Fruit fly (Drosophila melanogaster) whole organism, wandering third instar larva: ENCODE measurements around the gene unc80.
A peak's percentile ranks its signal among the peaks of the same experiment; 100 is the strongest.

Experiments
- CG32264 ChIP-seq: fragments of 200-800 bp; sonication (Bioruptor generic); optimal IDR thresholded peaks from 2 replicates; lab custom pipeline; 2016; ENCODE audit warnings: missing biosample characterization, missing genetic modification characterization
- CrebA ChIP-seq: fragments of 200-800 bp; sonication (Bioruptor generic); optimal IDR thresholded peaks from 2 replicates; lab custom pipeline; 2016; ENCODE audit warnings: missing biosample characterization, mild to moderate bottlenecking, missing genetic modification characterization, borderline replicate concordance
- Dif ChIP-seq: fragments of 200-275, 200-300 bp; sonication (Bioruptor generic); optimal IDR thresholded peaks from 2 replicates; lab custom pipeline; 2018; ENCODE audit warnings: missing biosample characterization, missing genetic modification characterization; ENCODE audit not compliant: partially characterized antibody
- GATAd ChIP-seq: sonication (Bioruptor generic); optimal IDR thresholded peaks from 2 replicates; lab custom pipeline; 2016; ENCODE audit warnings: missing biosample characterization, missing genetic modification characterization
- HLH106 ChIP-seq: fragments of 200-800 bp; optimal IDR thresholded peaks from 3 replicates; lab custom pipeline; 2019; ENCODE audit warnings: missing biosample characterization, mild to moderate bottlenecking, missing genetic modification characterization, moderate library complexity
- Hnf4 ChIP-seq: fragments of 200-800 bp; sonication (Bioruptor generic); optimal IDR thresholded peaks from 2 replicates; lab custom pipeline; 2016; ENCODE audit warnings: missing biosample characterization, mild to moderate bottlenecking, missing genetic modification characterization
- Hr83 ChIP-seq: fragments of 200-300 bp; sonication (Bioruptor generic); optimal IDR thresholded peaks from 2 replicates; lab custom pipeline; 2016; ENCODE audit warnings: missing biosample characterization, mild to moderate bottlenecking, missing genetic modification characterization, moderate library complexity; ENCODE audit not compliant: poor library complexity, severe bottlenecking
- Jra ChIP-seq: sonication (Bioruptor generic); optimal IDR thresholded peaks from 2 replicates; lab custom pipeline; 2016; ENCODE audit warnings: missing biosample characterization, missing genetic modification characterization
- Myc ChIP-seq: fragments of >200 bp; optimal IDR thresholded peaks from 2 replicates; lab custom pipeline; 2017
- N ChIP-seq: fragments of >200 bp; optimal IDR thresholded peaks from 2 replicates; lab custom pipeline; 2018; ENCODE audit warnings: missing biosample characterization, missing external identifiers, missing genetic modification characterization
- OdsH ChIP-seq: fragments of 200-800 bp; sonication (Bioruptor generic); optimal IDR thresholded peaks from 2 replicates; lab custom pipeline; 2016; ENCODE audit warnings: missing biosample characterization, mild to moderate bottlenecking, missing genetic modification characterization
- Rel ChIP-seq, 2 experiments: fragments of 200-800 bp; sonication (Bioruptor generic) in 1 of 2; optimal IDR thresholded peaks; 2 replicates in 1 of 2; 3 replicates in 1 of 2; lab custom pipeline; 2016 to 2019; ENCODE audit warnings: mild to moderate bottlenecking in 2 of 2, missing biosample characterization in 2 of 2, missing genetic modification characterization in 2 of 2, moderate library complexity in 1 of 2
- Vsx2 ChIP-seq: fragments of 200-300, 225-300 bp; sonication (Bioruptor generic); optimal IDR thresholded peaks from 2 replicates; lab custom pipeline; 2018; ENCODE audit warnings: missing biosample characterization, missing genetic modification characterization; ENCODE audit not compliant: partially characterized antibody
- br ChIP-seq: fragments of 200-800 bp; sonication (Bioruptor generic); optimal IDR thresholded peaks from 2 replicates; lab custom pipeline; 2016; ENCODE audit warnings: missing biosample characterization, missing genetic modification characterization
- brk ChIP-seq: fragments of 200-800 bp; sonication (Bioruptor generic); optimal IDR thresholded peaks from 2 replicates; lab custom pipeline; 2016; ENCODE audit warnings: missing biosample characterization, mild to moderate bottlenecking, missing genetic modification characterization
- dl ChIP-seq, 2 experiments: fragments of 175-275, 200-275 bp in 1 of 2; fragments of 200-275 bp in 1 of 2; sonication (Bioruptor generic); optimal IDR thresholded peaks; lab custom pipeline; 2018; ENCODE audit warnings: mild to moderate bottlenecking in 2 of 2, missing biosample characterization in 2 of 2, missing genetic modification characterization in 2 of 2, moderate library complexity in 2 of 2; ENCODE audit not compliant: partially characterized antibody in 2 of 2, insufficient read depth in 1 of 2
- dmrt93B ChIP-seq: fragments of 200-800 bp; sonication (Bioruptor generic); optimal IDR thresholded peaks from 2 replicates; lab custom pipeline; 2018; ENCODE audit warnings: missing biosample characterization, mild to moderate bottlenecking, missing genetic modification characterization
- dsf ChIP-seq: sonication (Bioruptor generic); optimal IDR thresholded peaks from 2 replicates; lab custom pipeline; 2016; ENCODE audit warnings: missing biosample characterization, missing genetic modification characterization, borderline replicate concordance
- ey ChIP-seq: fragments of 200-800 bp; sonication (Bioruptor generic); optimal IDR thresholded peaks from 2 replicates; lab custom pipeline; 2016; ENCODE audit warnings: missing biosample characterization, missing genetic modification characterization
- foxo ChIP-seq, 2 experiments: fragments of 200-800 bp; sonication (Bioruptor generic); optimal IDR thresholded peaks; 2 replicates in 1 of 2; 3 replicates in 1 of 2; lab custom pipeline; 2016 to 2017; ENCODE audit warnings: missing biosample characterization in 2 of 2, missing genetic modification characterization in 2 of 2
- fru ChIP-seq: fragments of 200-800 bp; sonication (Bioruptor generic); optimal IDR thresholded peaks from 3 replicates; lab custom pipeline; 2016; ENCODE audit warnings: missing biosample characterization, mild to moderate bottlenecking, missing genetic modification characterization
- h ChIP-seq: fragments of 200-800 bp; sonication (Bioruptor generic); optimal IDR thresholded peaks from 3 replicates; lab custom pipeline; 2016; ENCODE audit warnings: missing biosample characterization, mild to moderate bottlenecking, missing genetic modification characterization
- jim ChIP-seq: fragments of 175-275, 200-325 bp; sonication (Bioruptor generic); optimal IDR thresholded peaks from 2 replicates; lab custom pipeline; 2016; ENCODE audit warnings: missing biosample characterization, mild to moderate bottlenecking, missing genetic modification characterization
- lola ChIP-seq: fragments of >200 bp; optimal IDR thresholded peaks from 2 replicates; lab custom pipeline; 2017; ENCODE audit warnings: missing biosample characterization, missing genetic modification characterization
- pan ChIP-seq: fragments of >200 bp; optimal IDR thresholded peaks from 2 replicates; lab custom pipeline; 2017
- psq ChIP-seq: fragments of 200-800 bp; sonication (Bioruptor generic); optimal IDR thresholded peaks from 3 replicates; lab custom pipeline; 2017; ENCODE audit warnings: missing biosample characterization, mild to moderate bottlenecking, missing genetic modification characterization, moderate library complexity
- rgr ChIP-seq: fragments of 200-800 bp; sonication (Bioruptor generic); optimal IDR thresholded peaks from 3 replicates; lab custom pipeline; 2016; ENCODE audit warnings: missing biosample characterization, mild to moderate bottlenecking, missing genetic modification characterization
- sage ChIP-seq: fragments of 200-800 bp; sonication (Bioruptor generic); optimal IDR thresholded peaks from 2 replicates; lab custom pipeline; 2016; ENCODE audit warnings: missing biosample characterization, mild to moderate bottlenecking, missing genetic modification characterization
- sv ChIP-seq: fragments of 200-800 bp; sonication (Bioruptor generic); optimal IDR thresholded peaks from 3 replicates; lab custom pipeline; 2016; ENCODE audit warnings: missing biosample characterization, missing genetic modification characterization
- tai ChIP-seq: sonication (Bioruptor generic); optimal IDR thresholded peaks from 2 replicates; lab custom pipeline; 2016; ENCODE audit warnings: missing biosample characterization, missing genetic modification characterization
- usp ChIP-seq: fragments of >200 bp; optimal IDR thresholded peaks from 2 replicates; lab custom pipeline; 2017; ENCODE audit warnings: missing biosample characterization, missing genetic modification characterization

The unc80 gene

dm6 chr3R:27661389-27661788 is 850 bp upstream of the unc80 start:
- TF ChIP-seq CG32264 (GFP tag; lab: Kevin White, UChicago) (no peak), foxo (GFP tag; optimal IDR thresholded peaks at IDR 0.05; lab: Kevin White, UChicago) (no peak), Dif (GFP tag; lab: Kevin White, UChicago) (no peak), psq (GFP tag; lab: Kevin White, UChicago) (no peak), GATAd (no peak), Vsx2 (GFP tag; lab: Kevin White, UChicago) (no peak), dl (GFP tag; optimal IDR thresholded peaks at IDR 0.05; lab: Kevin White, UChicago; ENCODE audit: insufficient read depth in 1 of 2, partially characterized antibody in 2 of 2) (no peak), jim (GFP tag; lab: Kevin White, UChicago) (no peak)

dm6 chr3R:27662857-27663256 is 618 bp downstream of the unc80 start:
- no peak for TF ChIP-seq Hr83 (GFP tag; lab: Kevin White, UChicago)
- TF ChIP-seq ey = no peak
- TF ChIP-seq fru (GFP tag; lab: Kevin White, UChicago) = no peak
- no peak for TF ChIP-seq pan (lab: Kevin White, UChicago)
- no peak for TF ChIP-seq OdsH (GFP tag; lab: Kevin White, UChicago)
- TF ChIP-seq Rel (GFP tag; optimal IDR thresholded peaks at IDR 0.05; lab: Kevin White, UChicago) = no peak
- TF ChIP-seq Rel (tag; optimal IDR thresholded peaks at IDR 0.05; lab: Kevin White, UChicago) = no peak
- TF ChIP-seq dsf (GFP tag; lab: Kevin White, UChicago) = no peak
- no peak for TF ChIP-seq CrebA (GFP tag; lab: Kevin White, UChicago)
- TF ChIP-seq rgr (GFP tag; lab: Kevin White, UChicago) = no peak
- TF ChIP-seq Hnf4 (GFP tag; lab: Kevin White, UChicago) = no peak
- no peak for TF ChIP-seq lola (GFP tag; lab: Kevin White, UChicago)
- no peak for TF ChIP-seq jim (GFP tag; lab: Kevin White, UChicago)
- no peak for TF ChIP-seq Jra (GFP tag; lab: Kevin White, UChicago)
- no peak for TF ChIP-seq h (GFP tag; lab: Kevin White, UChicago)
- TF ChIP-seq usp (GFP tag; lab: Kevin White, UChicago) = no peak

DNA sequence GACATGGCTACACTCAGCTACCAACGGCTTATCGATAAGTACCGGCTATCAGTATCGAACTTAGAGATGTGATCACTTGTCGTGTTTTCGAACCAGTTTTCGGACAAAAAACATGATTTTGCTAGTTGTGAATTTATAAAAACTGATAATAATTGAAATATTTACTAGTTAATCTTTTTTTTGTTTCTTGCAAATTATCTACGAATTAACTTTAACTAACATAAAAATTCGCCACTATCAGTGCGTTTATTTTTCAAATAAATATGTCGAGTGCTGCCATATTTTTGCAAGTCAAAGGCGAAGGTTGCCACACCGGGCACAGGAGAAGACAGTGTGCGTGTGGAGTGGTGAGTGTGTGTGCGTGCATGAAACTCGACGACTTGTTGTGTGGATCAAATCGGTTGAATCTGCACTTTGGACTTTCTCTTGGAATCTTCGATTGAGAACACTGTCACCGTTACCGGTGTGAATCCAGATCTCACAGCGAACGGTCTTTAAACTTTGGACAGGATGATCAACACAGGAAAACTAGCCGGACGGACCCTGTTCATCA is 15.0 kb downstream of the unc80 start, which contains the start of gene Hsdl2:
Gene Hsdl2, plus strand, starts transcription at position 349 of the 553 bp plus-strand sequence.
- no peak for TF ChIP-seq pan (lab: Kevin White, UChicago)
- peak; percentile 11 for TF ChIP-seq OdsH (GFP tag; lab: Kevin White, UChicago)
- TF ChIP-seq br (GFP tag; lab: Kevin White, UChicago) = peak; percentile 50
- TF ChIP-seq Myc = peak; percentile 45
- peak; percentile 60 for TF ChIP-seq fru (GFP tag; lab: Kevin White, UChicago)
- no peak for TF ChIP-seq dmrt93B
- TF ChIP-seq brk (GFP tag; lab: Kevin White, UChicago) = no peak
- TF ChIP-seq tai (GFP tag; lab: Kevin White, UChicago) = no peak
- TF ChIP-seq foxo (GFP tag; optimal IDR thresholded peaks at IDR 0.05; lab: Kevin White, UChicago) = peak in 1 of 2 experiments; percentile 51
- TF ChIP-seq Rel (GFP tag; optimal IDR thresholded peaks at IDR 0.05; lab: Kevin White, UChicago) = no peak
- no peak for TF ChIP-seq Rel (tag; optimal IDR thresholded peaks at IDR 0.05; lab: Kevin White, UChicago)
- TF ChIP-seq sage (GFP tag; lab: Kevin White, UChicago) = no peak
- peak; percentile 37 for TF ChIP-seq rgr (GFP tag; lab: Kevin White, UChicago)
- TF ChIP-seq sv = peak; percentile 38
- TF ChIP-seq CrebA (GFP tag; lab: Kevin White, UChicago) = no peak
- TF ChIP-seq ey = peak; percentile 61
- TF ChIP-seq HLH106 (tag; lab: Kevin White, UChicago) = peak; percentile 33
- TF ChIP-seq GATAd = peak; percentile 56
- peak; percentile 97 for TF ChIP-seq Hnf4 (GFP tag; lab: Kevin White, UChicago)
- TF ChIP-seq h (GFP tag; lab: Kevin White, UChicago) = peak; percentile 67
- TF ChIP-seq, all 38 proteins: peak for 12

DNA sequence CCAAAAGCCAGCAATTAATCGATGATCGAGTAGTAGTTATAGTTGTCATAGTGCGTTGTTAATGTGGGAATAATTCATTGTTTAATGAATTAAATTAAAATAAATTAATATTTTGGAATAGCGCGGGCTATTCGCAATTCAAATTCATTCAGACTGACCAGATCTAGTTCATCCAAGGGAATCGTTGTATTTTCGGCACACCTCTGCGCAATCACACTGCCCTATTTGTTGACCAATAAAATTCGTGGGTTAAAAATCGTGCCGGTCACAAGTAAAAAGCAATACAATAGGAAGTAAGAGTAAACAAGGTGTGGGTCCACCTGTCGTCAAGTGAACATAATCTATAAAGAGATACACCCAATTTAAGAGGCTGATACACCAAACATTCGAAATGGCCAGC is 16.8 kb downstream of the unc80 start, which contains the start of gene CG12883:
Gene CG12883, plus strand, starts transcription at position 273 of the 400 bp plus-strand sequence.
- TF ChIP-seq Rel (GFP tag; optimal IDR thresholded peaks at IDR 0.05; lab: Kevin White, UChicago) (no peak), Rel (tag; optimal IDR thresholded peaks at IDR 0.05; lab: Kevin White, UChicago) (peak; percentile 2), GATAd (no peak), CG32264 (GFP tag; lab: Kevin White, UChicago) (no peak), Hnf4 (GFP tag; lab: Kevin White, UChicago) (peak; percentile 24), N (GFP tag; lab: Kevin White, UChicago) (no peak)
